Fruit fly (Drosophila melanogaster) whole organism, embryonic: ENCODE results near the gene CG17996.

Source experiments
- Ada2b ChIP-seq: fragments of 200-800 bp; sonication (Bioruptor generic); IDR thresholded peaks from 2 replicates; pipeline ENCODE4 v1.3.6; 2022; ENCODE audit warnings: missing biosample characterization, missing genetic modification characterization
- Adf1 ChIP-seq: fragments of 200-800 bp; sonication (Bioruptor generic); IDR thresholded peaks from 2 replicates; pipeline ENCODE4 v1.3.6; 2022; ENCODE audit warnings: missing biosample characterization, missing genetic modification characterization
- Antp ChIP-seq: fragments of 200-800 bp; sonication (Bioruptor generic); optimal IDR thresholded peaks from 3 replicates; lab custom pipeline; 2016; ENCODE audit warnings: missing biosample characterization, missing genetic modification characterization
- BEAF-32 ChIP-seq: fragments of 200-800 bp; sonication (Bioruptor generic); optimal IDR thresholded peaks from 3 replicates; lab custom pipeline; 2017; ENCODE audit warnings: missing biosample characterization, missing genetic modification characterization, mild to moderate bottlenecking, moderate library complexity, missing genetic modification reagents
- CG10321 ChIP-seq: fragments of 200-800 bp; sonication (Bioruptor generic); IDR thresholded peaks from 2 replicates; pipeline ENCODE4 v1.3.6; 2022; ENCODE audit warnings: missing biosample characterization, missing genetic modification characterization
- CG11504 ChIP-seq: fragments of 200-800 bp; sonication (Bioruptor generic); optimal IDR thresholded peaks from 3 replicates; lab custom pipeline; 2019; ENCODE audit warnings: missing biosample characterization, mild to moderate bottlenecking, missing genetic modification characterization, moderate library complexity
- CG12391 ChIP-seq: fragments of 200-800 bp; sonication (Bioruptor generic); optimal IDR thresholded peaks from 3 replicates; lab custom pipeline; 2018; ENCODE audit warnings: missing biosample characterization, mild to moderate bottlenecking, missing genetic modification characterization, moderate library complexity
- CG13287 ChIP-seq: fragments of 200-800 bp; sonication (Bioruptor generic); IDR thresholded peaks from 2 replicates; pipeline ENCODE4 v1.3.6; 2022; ENCODE audit warnings: missing biosample characterization, missing genetic modification characterization; ENCODE audit not compliant: partially characterized antibody
- CG13296 ChIP-seq: fragments of 200-800 bp; sonication (Bioruptor generic); optimal IDR thresholded peaks from 3 replicates; lab custom pipeline; 2018; ENCODE audit warnings: missing biosample characterization, mild to moderate bottlenecking, missing genetic modification characterization
- CG15514 ChIP-seq: fragments of 200-800 bp; sonication (Bioruptor generic); optimal IDR thresholded peaks from 3 replicates; lab custom pipeline; 2017; ENCODE audit warnings: missing biosample characterization, missing genetic modification characterization, mild to moderate bottlenecking, moderate library complexity, missing genetic modification reagents
- CG15601 ChIP-seq: fragments of 200-800 bp; sonication (Bioruptor generic); optimal IDR thresholded peaks from 3 replicates; lab custom pipeline; 2019; ENCODE audit warnings: missing biosample characterization, mild to moderate bottlenecking, missing genetic modification characterization, moderate library complexity
- CG17612 ChIP-seq: fragments of 200-800 bp; sonication (Bioruptor generic); IDR thresholded peaks from 2 replicates; pipeline ENCODE4 v1.3.6; 2022; ENCODE audit warnings: missing biosample characterization, missing genetic modification characterization
- CG18599 ChIP-seq: fragments of 200-800 bp; sonication (Bioruptor generic); optimal IDR thresholded peaks from 3 replicates; lab custom pipeline; 2017; ENCODE audit warnings: missing biosample characterization, missing genetic modification characterization, mild to moderate bottlenecking, moderate library complexity, missing genetic modification reagents
- CG3281 ChIP-seq: fragments of 200-800 bp; sonication (Bioruptor generic); optimal IDR thresholded peaks from 3 replicates; lab custom pipeline; 2017; ENCODE audit warnings: missing biosample characterization, mild to moderate bottlenecking, missing genetic modification characterization
- CG33213 ChIP-seq: fragments of 200-800 bp; sonication (Bioruptor generic); optimal IDR thresholded peaks from 3 replicates; lab custom pipeline; 2016; ENCODE audit warnings: missing biosample characterization, missing genetic modification characterization
- CG34422 ChIP-seq: fragments of 200-800 bp; sonication (Bioruptor generic); IDR thresholded peaks from 3 replicates; pipeline ENCODE4 v1.3.6; 2022; ENCODE audit warnings: missing biosample characterization, missing genetic modification characterization
- CG4282 ChIP-seq: fragments of 200-800 bp; sonication (Bioruptor generic); optimal IDR thresholded peaks from 2 replicates; lab custom pipeline; 2016; ENCODE audit warnings: missing biosample characterization, missing genetic modification characterization
- CG4404 ChIP-seq: fragments of 200-800 bp; sonication (Bioruptor generic); IDR thresholded peaks from 2 replicates; pipeline ENCODE4 v1.3.6; 2022; ENCODE audit warnings: missing biosample characterization, missing genetic modification characterization
- CG5245 ChIP-seq: fragments of 200-800 bp; sonication (Bioruptor generic); optimal IDR thresholded peaks from 3 replicates; lab custom pipeline; 2016; ENCODE audit warnings: missing biosample characterization, missing genetic modification characterization
- CG6175 ChIP-seq: fragments of 200-800 bp; sonication (Bioruptor generic); IDR thresholded peaks from 3 replicates; pipeline ENCODE4 v1.3.6; 2022; ENCODE audit warnings: missing biosample characterization, missing genetic modification characterization
- CG7786 ChIP-seq: fragments of 200-800 bp; sonication (Bioruptor generic); optimal IDR thresholded peaks from 2 replicates; lab custom pipeline; 2016; ENCODE audit warnings: missing biosample characterization, missing genetic modification characterization
- CG8359 ChIP-seq: fragments of 200-800 bp; sonication (Bioruptor generic); optimal IDR thresholded peaks from 2 replicates; lab custom pipeline; 2017; ENCODE audit warnings: missing biosample characterization, mild to moderate bottlenecking, missing genetic modification characterization, borderline replicate concordance
- D19B ChIP-seq: fragments of 200-800 bp; sonication (Bioruptor generic); optimal IDR thresholded peaks from 2 replicates; lab custom pipeline; 2017; ENCODE audit warnings: missing biosample characterization, mild to moderate bottlenecking, missing genetic modification characterization
- H2.0 ChIP-seq: fragments of 200-800 bp; sonication (Bioruptor generic); IDR thresholded peaks from 2 replicates; pipeline ENCODE4 v1.3.6; 2022; ENCODE audit warnings: missing biosample characterization, missing genetic modification characterization
- HLHmδ ChIP-seq: fragments of 200-800 bp; sonication (Bioruptor generic); optimal IDR thresholded peaks from 2 replicates; lab custom pipeline; 2018; ENCODE audit warnings: missing biosample characterization, mild to moderate bottlenecking, missing genetic modification characterization, moderate library complexity
- Hr78 ChIP-seq, 2 experiments: fragments of 200-800 bp in 1 of 2; fragments of >200 bp in 1 of 2; sonication (Bioruptor generic) in 1 of 2; optimal IDR thresholded peaks; 2 replicates each; lab custom pipeline; 2017 to 2019; ENCODE audit warnings: missing biosample characterization in 2 of 2, missing genetic modification characterization in 2 of 2, mild to moderate bottlenecking in 1 of 2, moderate library complexity in 1 of 2
- Jarid2 ChIP-seq: fragments of 200-800 bp; sonication (Bioruptor generic); optimal IDR thresholded peaks from 3 replicates; lab custom pipeline; 2017; ENCODE audit warnings: mild to moderate bottlenecking, missing biosample characterization, missing genetic modification reagents, missing genetic modification characterization
- Lhr ChIP-seq: fragments of 200-800 bp; sonication (Bioruptor generic); optimal IDR thresholded peaks from 3 replicates; lab custom pipeline; 2017; ENCODE audit warnings: mild to moderate bottlenecking, missing biosample characterization, missing genetic modification reagents, missing genetic modification characterization
- NFAT ChIP-seq: fragments of 200-800 bp; sonication (Bioruptor generic); IDR thresholded peaks from 2 replicates; pipeline ENCODE4 v1.3.6; 2022; ENCODE audit warnings: missing biosample characterization, missing genetic modification characterization
- Nf-YC ChIP-seq: fragments of 200-800 bp; optimal IDR thresholded peaks from 3 replicates; lab custom pipeline; 2019; ENCODE audit warnings: missing biosample characterization, mild to moderate bottlenecking, missing genetic modification characterization, moderate library complexity
- Ssrp ChIP-seq: fragments of 200-800 bp; sonication (Bioruptor generic); optimal IDR thresholded peaks from 2 replicates; lab custom pipeline; 2018; ENCODE audit warnings: missing biosample characterization, mild to moderate bottlenecking, missing genetic modification characterization, moderate library complexity
- bcd ChIP-seq: fragments of 200-800 bp; sonication (Bioruptor generic); optimal IDR thresholded peaks from 2 replicates; lab custom pipeline; 2017; ENCODE audit warnings: missing biosample characterization, mild to moderate bottlenecking, missing genetic modification characterization
- btn ChIP-seq: fragments of 200-800 bp; sonication (Bioruptor generic); optimal IDR thresholded peaks from 2 replicates; lab custom pipeline; 2016; ENCODE audit warnings: missing biosample characterization, missing genetic modification characterization
- chn ChIP-seq: fragments of 200-800 bp; sonication (Bioruptor generic); optimal IDR thresholded peaks from 2 replicates; lab custom pipeline; 2016; ENCODE audit warnings: missing biosample characterization, missing genetic modification characterization
- disco-r ChIP-seq: fragments of 200-800 bp; sonication (Bioruptor generic); optimal IDR thresholded peaks from 2 replicates; lab custom pipeline; 2016; ENCODE audit warnings: missing biosample characterization, missing genetic modification characterization
- h ChIP-seq: fragments of >200 bp; optimal IDR thresholded peaks from 2 replicates; lab custom pipeline; 2017
- hb ChIP-seq: fragments of 200-800 bp; sonication (Bioruptor generic); IDR thresholded peaks from 3 replicates; pipeline ENCODE4 v1.3.6; 2022; ENCODE audit warnings: missing biosample characterization, missing genetic modification characterization; ENCODE audit not compliant: partially characterized antibody
- lmd ChIP-seq: fragments of 200-800 bp; sonication (Bioruptor generic); IDR thresholded peaks from 2 replicates; pipeline ENCODE4 v1.3.6; 2022; ENCODE audit warnings: missing biosample characterization, missing genetic modification characterization
- lov ChIP-seq, 2 experiments: fragments of 200-800 bp in 1 of 2; fragments of >200 bp in 1 of 2; sonication (Bioruptor generic) in 1 of 2; IDR thresholded peaks in 1 of 2; optimal IDR thresholded peaks in 1 of 2; 2 replicates in 1 of 2; 3 replicates in 1 of 2; pipeline versions ENCODE4 v1.3.6 to Lab custom; 2017 to 2022; ENCODE audit warnings: missing biosample characterization in 1 of 2, missing genetic modification characterization in 1 of 2
- oc ChIP-seq: fragments of 200-800 bp; sonication (Bioruptor generic); optimal IDR thresholded peaks from 2 replicates; lab custom pipeline; 2018; ENCODE audit warnings: missing biosample characterization, mild to moderate bottlenecking, missing genetic modification characterization, moderate library complexity
- sim ChIP-seq: fragments of 200-800 bp; sonication (Bioruptor generic); IDR thresholded peaks from 2 replicates; pipeline ENCODE4 v1.3.6; 2022; ENCODE audit warnings: missing biosample characterization, missing genetic modification characterization
- sima ChIP-seq: fragments of 200-800 bp; sonication (Bioruptor generic); optimal IDR thresholded peaks from 2 replicates; lab custom pipeline; 2016; ENCODE audit warnings: missing biosample characterization, missing genetic modification characterization
- tll ChIP-seq, 2 experiments: fragments of 200-800 bp in 1 of 2; fragments of >200 bp in 1 of 2; sonication (Bioruptor generic) in 1 of 2; optimal IDR thresholded peaks; 2 replicates each; lab custom pipeline; 2017 to 2019; ENCODE audit warnings: missing biosample characterization in 2 of 2, missing genetic modification characterization in 2 of 2, mild to moderate bottlenecking in 1 of 2, moderate library complexity in 1 of 2
- tup ChIP-seq: fragments of 200-800 bp; sonication (Bioruptor generic); optimal IDR thresholded peaks from 2 replicates; lab custom pipeline; 2016; ENCODE audit warnings: missing biosample characterization, mild to moderate bottlenecking, missing genetic modification characterization, moderate library complexity
- unc-4 ChIP-seq: fragments of 200-800 bp; sonication (Bioruptor generic); IDR thresholded peaks from 2 replicates; pipeline ENCODE4 v1.3.6; 2022; ENCODE audit warnings: missing biosample characterization, missing genetic modification characterization; ENCODE audit not compliant: partially characterized antibody
- vnd ChIP-seq: fragments of 200-800 bp; sonication (Bioruptor generic); IDR thresholded peaks from 3 replicates; pipeline ENCODE4 v1.3.6; 2022; ENCODE audit warnings: missing biosample characterization, missing genetic modification characterization; ENCODE audit not compliant: partially characterized antibody
- vvl ChIP-seq: fragments of 200-800 bp; sonication (Bioruptor generic); IDR thresholded peaks from 2 replicates; pipeline ENCODE4 v1.3.6; 2022; ENCODE audit warnings: missing biosample characterization, missing genetic modification characterization

CG17996 gene

DNA sequence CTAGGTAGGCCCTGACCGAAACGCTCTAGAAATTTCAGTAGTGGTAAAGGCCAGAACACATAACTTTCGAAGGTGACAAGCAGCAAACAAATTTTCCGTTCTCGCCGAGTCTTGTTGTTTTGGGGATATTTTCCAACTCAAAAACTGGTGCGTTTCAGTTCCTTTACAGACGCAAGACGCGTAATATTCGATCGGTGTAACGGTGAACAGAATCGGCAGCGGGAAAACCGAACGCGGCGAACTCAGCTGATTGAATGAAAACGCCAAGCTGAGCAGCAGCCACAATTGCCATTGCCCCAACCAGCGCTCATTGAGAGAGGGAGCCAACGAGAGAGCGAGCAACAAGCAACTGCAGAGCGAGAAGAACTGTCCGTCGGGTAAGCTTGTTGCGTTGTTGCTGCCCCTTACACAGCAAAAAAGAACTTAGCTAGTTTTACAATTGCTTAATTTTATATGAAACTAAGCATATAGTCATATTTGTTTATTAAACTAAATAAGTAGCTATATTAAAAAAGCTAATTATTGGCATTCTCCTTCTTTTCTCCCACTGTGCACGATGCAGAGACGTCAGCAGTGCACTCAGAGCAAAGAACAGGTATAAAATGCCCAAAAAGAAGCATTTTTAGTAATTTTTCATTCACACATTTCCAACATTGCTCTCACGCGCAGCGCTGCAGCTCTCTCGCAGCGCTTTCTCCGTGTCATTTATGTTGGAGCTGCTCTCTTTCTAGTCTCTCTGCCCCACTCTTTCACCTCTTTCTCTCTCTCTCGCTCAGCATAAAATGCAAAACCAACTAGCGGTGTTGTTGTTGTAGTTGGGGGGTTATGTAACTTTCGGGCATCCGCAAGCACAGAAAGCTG is 14.8 kb downstream of the CG17996 start, which contains the start of the genes Cyt-c-d and CG31808 (continued):
- TF ChIP-seq Hr78 (GFP tag; optimal IDR thresholded peaks at IDR 0.05; lab: Kevin White, UChicago) (peak in 1 of 2 experiments; percentile 84), unc-4 (GFP tag; lab: Robert Waterston, UW) (no peak), CG11504 (peak; percentile 97), h (lab: Kevin White, UChicago) (no peak), hb (0 out of 3 replicates have a peak, but pooled peaks have one; percentile 42), CG13287 (GFP tag; lab: Robert Waterston, UW) (peak; percentile 16; the same call in 1 of the 2 replicates), Adf1 (GFP tag; lab: Robert Waterston, UW) (peak; percentile 77), Ada2b (GFP tag; lab: Robert Waterston, UW) (peak; percentile 97), CG12391 (tag; lab: Kevin White, UChicago) (peak; percentile 99), bcd (GFP tag; lab: Kevin White, UChicago) (peak; percentile 97), CG8359 (GFP tag; lab: Kevin White, UChicago) (peak; percentile 92), sim (GFP tag; lab: Robert Waterston, UW) (peak; percentile 93), chn (GFP tag; lab: Kevin White, UChicago) (peak; percentile 96), tll (GFP tag; optimal IDR thresholded peaks at IDR 0.05; lab: Kevin White, UChicago) (peak in 1 of 2 experiments; percentile 11), vnd (GFP tag; lab: Robert Waterston, UW) (no peak), sima (peak; percentile 68), CG13296 (peak; percentile 95), BEAF-32 (peak; percentile 8), Antp (peak; percentile 77), Ssrp (tag; lab: Kevin White, UChicago) (peak; percentile 97), CG5245 (peak; percentile 95), CG15601 (tag; lab: Kevin White, UChicago) (peak; percentile 96), CG3281 (GFP tag; lab: Kevin White, UChicago) (peak; percentile 93), HLHmδ (GFP tag; lab: Kevin White, UChicago) (peak; percentile 64), CG6175 (peak; percentile 97), CG4282 (GFP tag; lab: Kevin White, UChicago) (peak; percentile 67), CG10321 (GFP tag; lab: Robert Waterston, UW) (peak; percentile 68; the same call in 1 of the 2 replicates), btn (GFP tag; lab: Kevin White, UChicago) (peak; percentile 82), lmd (GFP tag; lab: Robert Waterston, UW) (peak; percentile 97), CG18599 (peak; percentile 97), oc (tag; lab: Kevin White, UChicago) (peak; percentile 99), CG7786 (GFP tag; lab: Kevin White, UChicago) (peak; percentile 89), tup (peak; percentile 92), NFAT (peak; percentile 85), CG34422 (GFP tag; lab: Robert Waterston, UW) (peak; percentile 96), Lhr (peak; percentile 94), Nf-YC (tag; lab: Kevin White, UChicago) (peak; percentile 83), CG17612 (GFP tag; lab: Robert Waterston, UW) (peak; percentile 85), D19B (GFP tag; lab: Kevin White, UChicago) (peak; percentile 78), H2.0 (peak; percentile 97), CG33213 (GFP tag; lab: Kevin White, UChicago) (peak; percentile 89), lov (optimal IDR thresholded peaks at IDR 0.05; lab: Kevin White, UChicago) (no peak), lov (GFP tag; IDR thresholded peaks at IDR 0.05; lab: Robert Waterston, UW) (peak; percentile 96), vvl (peak; percentile 99), disco-r (GFP tag; lab: Kevin White, UChicago) (peak; percentile 93), Jarid2 (peak; percentile 83), CG4404 (GFP tag; lab: Robert Waterston, UW) (peak; percentile 87), CG15514 (GFP tag; lab: Kevin White, UChicago) (peak; percentile 88)
